Fruit fly (Drosophila melanogaster) whole organism, pupa: ENCODE results near the gene RIOK2.

ENCODE experiments used
- CG10348 ChIP-seq: fragments of 200-800 bp; sonication (Bioruptor generic); IDR thresholded peaks from 2 replicates; pipeline ENCODE4 v1.3.6; 2022; ENCODE audit warnings: missing biosample characterization, missing genetic modification characterization
- CG12605 ChIP-seq: fragments of 200-800 bp; sonication (Bioruptor generic); IDR thresholded peaks from 2 replicates; pipeline ENCODE4 v1.3.6; 2022; ENCODE audit warnings: missing biosample characterization, missing genetic modification characterization
- CG13204 ChIP-seq: fragments of 200-800 bp; sonication (Bioruptor generic); optimal IDR thresholded peaks from 2 replicates; lab custom pipeline; 2018; ENCODE audit warnings: missing biosample characterization, mild to moderate bottlenecking, missing genetic modification characterization, moderate library complexity
- CG14655 ChIP-seq: fragments of 200-800 bp; sonication (Bioruptor generic); optimal IDR thresholded peaks from 3 replicates; lab custom pipeline; 2017; ENCODE audit warnings: mild to moderate bottlenecking, missing biosample characterization, missing genetic modification reagents, missing genetic modification characterization
- CG15710 ChIP-seq: fragments of 200-800 bp; sonication (Bioruptor generic); optimal IDR thresholded peaks from 2 replicates; lab custom pipeline; 2018; ENCODE audit warnings: missing biosample characterization, mild to moderate bottlenecking, missing genetic modification characterization, moderate library complexity
- CG17806 ChIP-seq: fragments of 200-800 bp; sonication (Bioruptor generic); optimal IDR thresholded peaks from 2 replicates; lab custom pipeline; 2018; ENCODE audit warnings: missing biosample characterization, mild to moderate bottlenecking, missing genetic modification characterization, moderate library complexity
- CG32121 ChIP-seq: fragments of 200-800 bp; sonication (Bioruptor generic); IDR thresholded peaks from 2 replicates; pipeline ENCODE4 v1.3.6; 2022; ENCODE audit warnings: missing biosample characterization, missing genetic modification characterization
- CG34367 ChIP-seq: fragments of 200-800 bp; sonication (Bioruptor generic); optimal IDR thresholded peaks from 2 replicates; lab custom pipeline; 2018; ENCODE audit warnings: missing biosample characterization, mild to moderate bottlenecking, missing genetic modification characterization
- CG4496 ChIP-seq: fragments of 200-800 bp; sonication (Bioruptor generic); IDR thresholded peaks from 3 replicates; pipeline ENCODE4 v1.3.6; 2022; ENCODE audit warnings: missing biosample characterization, missing genetic modification characterization
- CG8159 ChIP-seq: fragments of 200-800 bp; sonication (Bioruptor generic); optimal IDR thresholded peaks from 3 replicates; lab custom pipeline; 2018; ENCODE audit warnings: missing biosample characterization, mild to moderate bottlenecking, missing genetic modification characterization, moderate library complexity
- CG8301 ChIP-seq: fragments of 200-800 bp; sonication (Bioruptor generic); optimal IDR thresholded peaks from 2 replicates; lab custom pipeline; 2018; ENCODE audit warnings: missing biosample characterization, mild to moderate bottlenecking, missing genetic modification characterization
- CG9948 ChIP-seq: fragments of 200-800 bp; sonication (Bioruptor generic); optimal IDR thresholded peaks from 2 replicates; lab custom pipeline; 2018; ENCODE audit warnings: missing biosample characterization, mild to moderate bottlenecking, missing genetic modification characterization, moderate library complexity
- D1 ChIP-seq: fragments of 200-800 bp; sonication (Bioruptor generic); optimal IDR thresholded peaks from 2 replicates; lab custom pipeline; 2018; ENCODE audit warnings: missing biosample characterization, mild to moderate bottlenecking, missing genetic modification characterization, moderate library complexity
- EcR ChIP-seq: fragments of 200-800 bp; sonication (Bioruptor generic); optimal IDR thresholded peaks from 3 replicates; lab custom pipeline; 2019; ENCODE audit warnings: missing biosample characterization, missing genetic modification characterization, mild to moderate bottlenecking, moderate library complexity, missing genetic modification reagents
- Ets98B ChIP-seq: fragments of 200-800 bp; sonication (Bioruptor generic); IDR thresholded peaks from 2 replicates; pipeline ENCODE4 v1.3.6; 2022; ENCODE audit warnings: missing biosample characterization, missing genetic modification characterization
- Pif1A ChIP-seq: fragments of 200-800 bp; sonication (Bioruptor generic); optimal IDR thresholded peaks from 3 replicates; lab custom pipeline; 2016; ENCODE audit warnings: missing biosample characterization, missing genetic modification characterization
- Pif1B ChIP-seq: fragments of 200-800 bp; sonication (Bioruptor generic); optimal IDR thresholded peaks from 3 replicates; lab custom pipeline; 2016; ENCODE audit warnings: missing biosample characterization, missing genetic modification characterization
- Snoo ChIP-seq: fragments of 200-800 bp; sonication (Bioruptor generic); optimal IDR thresholded peaks from 3 replicates; lab custom pipeline; 2017; ENCODE audit warnings: missing biosample characterization, mild to moderate bottlenecking, missing genetic modification characterization, inconsistent platforms
- fd96Ca ChIP-seq: fragments of 200-800 bp; sonication (Bioruptor generic); IDR thresholded peaks from 3 replicates; pipeline ENCODE4 v1.3.6; 2022; ENCODE audit warnings: missing biosample characterization, missing genetic modification characterization
- gl ChIP-seq: fragments of 200-800 bp; sonication (Bioruptor generic); optimal IDR thresholded peaks from 2 replicates; lab custom pipeline; 2018; ENCODE audit warnings: missing biosample characterization, mild to moderate bottlenecking, missing genetic modification characterization
- rn ChIP-seq: fragments of 200-800 bp; sonication (Bioruptor generic); IDR thresholded peaks from 2 replicates; pipeline ENCODE4 v1.3.6; 2022; ENCODE audit warnings: missing biosample characterization, missing genetic modification characterization

Gene RIOK2

dm6 chr3R:25287128-25287527 is 21.5 kb downstream of the RIOK2 start, which contains the start of gene CG13658:
Gene CG13658, plus strand, starts transcription at chr3R:25287474.
- TF ChIP-seq rn (GFP tag; lab: Robert Waterston, UW) = no peak
- no peak for TF ChIP-seq CG32121 (GFP tag; lab: Robert Waterston, UW)
- TF ChIP-seq CG17806 (tag; lab: Kevin White, UChicago) = no peak
- no peak for TF ChIP-seq CG8301 (tag; lab: Kevin White, UChicago)
- no peak for TF ChIP-seq CG13204 (GFP tag; lab: Kevin White, UChicago)
- TF ChIP-seq CG12605 (GFP tag; lab: Robert Waterston, UW) = no peak
- no peak for TF ChIP-seq CG10348 (GFP tag; lab: Robert Waterston, UW)
- TF ChIP-seq Ets98B (GFP tag; lab: Robert Waterston, UW) = no peak
- no peak for TF ChIP-seq fd96Ca (GFP tag; lab: Robert Waterston, UW)
- no peak for TF ChIP-seq Pif1B (GFP tag; lab: Kevin White, UChicago)

dm6 chr3R:25289589-25289988 is 23.9 kb downstream of the RIOK2 start, which contains the start of gene CG11893:
Gene CG11893, plus strand, starts transcription at chr3R:25289889.
- no peak for TF ChIP-seq CG10348 (GFP tag; lab: Robert Waterston, UW)
- TF ChIP-seq CG9948 (tag; lab: Kevin White, UChicago) = no peak
- TF ChIP-seq CG4496 (GFP tag; lab: Robert Waterston, UW) = no peak
- TF ChIP-seq Pif1A (GFP tag; lab: Kevin White, UChicago) = no peak
- no peak for TF ChIP-seq CG32121 (GFP tag; lab: Robert Waterston, UW)
- no peak for TF ChIP-seq D1
- no peak for TF ChIP-seq CG15710 (tag; lab: Kevin White, UChicago)
- no peak for TF ChIP-seq CG17806 (tag; lab: Kevin White, UChicago)
- TF ChIP-seq CG12605 (GFP tag; lab: Robert Waterston, UW) = no peak
- no peak for TF ChIP-seq CG14655
- no peak for TF ChIP-seq CG13204 (GFP tag; lab: Kevin White, UChicago)
- no peak for TF ChIP-seq CG8301 (tag; lab: Kevin White, UChicago)
- no peak for TF ChIP-seq CG34367 (tag; lab: Kevin White, UChicago)
- no peak for TF ChIP-seq Ets98B (GFP tag; lab: Robert Waterston, UW)
- no peak for TF ChIP-seq Snoo
- TF ChIP-seq CG8159 = no peak
- no peak for TF ChIP-seq EcR
- no peak for TF ChIP-seq rn (GFP tag; lab: Robert Waterston, UW)

dm6 chr3R:25292864-25293284 is 27.2 kb downstream of the RIOK2 start, which contains the start of gene CG31098:
Gene CG31098, minus strand, starts transcription at chr3R:25292977.
- TF ChIP-seq CG17806 (tag; lab: Kevin White, UChicago) = no peak
- peak; percentile 37 for TF ChIP-seq Pif1B (GFP tag; lab: Kevin White, UChicago)
- no peak for TF ChIP-seq gl
- no peak for TF ChIP-seq CG8159
- no peak for TF ChIP-seq rn (GFP tag; lab: Robert Waterston, UW)
- peak; percentile 10 for TF ChIP-seq Pif1A (GFP tag; lab: Kevin White, UChicago)
- TF ChIP-seq CG12605 (GFP tag; lab: Robert Waterston, UW) = no peak
- TF ChIP-seq, all 21 proteins: peak for 2

- TF ChIP-seq EcR (peak; percentile 63), fd96Ca (GFP tag; lab: Robert Waterston, UW) (no peak), CG32121 (GFP tag; lab: Robert Waterston, UW) (peak; percentile 43; the same call in 1 of the 2 replicates)
Measured at dm6 chr3R:25295320-25296020, 29.8 kb downstream of the RIOK2 start, which contains the start of gene CG31102. Gene CG31102, minus strand, starts transcription at chr3R:25295594.

dm6 chr3R:25297678-25298077 is 32.0 kb downstream of the RIOK2 start, which contains the start of gene CG31097:
Gene CG31097, minus strand, starts transcription at chr3R:25297778.
- TF ChIP-seq CG4496 (GFP tag; lab: Robert Waterston, UW) (no peak), rn (GFP tag; lab: Robert Waterston, UW) (no peak), fd96Ca (GFP tag; lab: Robert Waterston, UW) (no peak), CG9948 (tag; lab: Kevin White, UChicago) (no peak), Pif1A (GFP tag; lab: Kevin White, UChicago) (no peak), EcR (no peak), CG15710 (tag; lab: Kevin White, UChicago) (no peak), CG14655 (no peak), CG8301 (tag; lab: Kevin White, UChicago) (no peak), CG32121 (GFP tag; lab: Robert Waterston, UW) (no peak)

dm6 chr3R:25299507-25299964 is 33.9 kb downstream of the RIOK2 start, which contains the start of gene CG31288:
Gene CG31288, minus strand, starts transcription at chr3R:25299557.
- TF ChIP-seq D1 = no peak
- TF ChIP-seq CG17806 (tag; lab: Kevin White, UChicago) = no peak
- no peak for TF ChIP-seq CG15710 (tag; lab: Kevin White, UChicago)
- no peak for TF ChIP-seq CG10348 (GFP tag; lab: Robert Waterston, UW)
- TF ChIP-seq gl = no peak
- no peak for TF ChIP-seq CG13204 (GFP tag; lab: Kevin White, UChicago)
- no peak for TF ChIP-seq CG8159
- TF ChIP-seq CG4496 (GFP tag; lab: Robert Waterston, UW) = no peak
- TF ChIP-seq CG12605 (GFP tag; lab: Robert Waterston, UW) = no peak
- TF ChIP-seq CG34367 (tag; lab: Kevin White, UChicago) = no peak
- no peak for TF ChIP-seq CG14655
- TF ChIP-seq fd96Ca (GFP tag; lab: Robert Waterston, UW) = no peak
- no peak for TF ChIP-seq Snoo
- TF ChIP-seq EcR = no peak
- TF ChIP-seq, all 21 proteins: peak for 0
